Fruit fly (Drosophila melanogaster) whole organism, embryonic: ENCODE measurements around the gene Lamtor4.

Experiments
- BtbVII ChIP-seq: fragments of 200-800 bp; sonication (Bioruptor generic); optimal IDR thresholded peaks from 3 replicates; lab custom pipeline; 2017; ENCODE audit warnings: missing biosample characterization, mild to moderate bottlenecking, missing genetic modification characterization
- CG10147 ChIP-seq: fragments of 200-800 bp; sonication (Bioruptor generic); optimal IDR thresholded peaks from 2 replicates; lab custom pipeline; 2019; ENCODE audit warnings: missing biosample characterization, mild to moderate bottlenecking, missing genetic modification characterization, moderate library complexity
- CG10979 ChIP-seq: fragments of 200-800 bp; sonication (Bioruptor generic); optimal IDR thresholded peaks from 2 replicates; lab custom pipeline; 2018; ENCODE audit warnings: missing biosample characterization, mild to moderate bottlenecking, missing genetic modification characterization, moderate library complexity
- CG12659 ChIP-seq: fragments of 200-800 bp; sonication (Bioruptor generic); optimal IDR thresholded peaks from 3 replicates; lab custom pipeline; 2017; ENCODE audit warnings: mild to moderate bottlenecking, missing biosample characterization, missing genetic modification reagents, missing genetic modification characterization
- CG14014 ChIP-seq: fragments of 200-800 bp; sonication (Bioruptor generic); IDR thresholded peaks from 2 replicates; pipeline ENCODE4 v1.3.6; 2022; ENCODE audit warnings: missing biosample characterization, missing genetic modification characterization
- CG14860 ChIP-seq: fragments of 200-800 bp; sonication (Bioruptor generic); IDR thresholded peaks from 3 replicates; pipeline ENCODE4 v1.3.6; 2022; ENCODE audit warnings: missing biosample characterization, missing genetic modification characterization; ENCODE audit not compliant: partially characterized antibody
- CG17359 ChIP-seq: fragments of 200-800 bp; sonication (Bioruptor generic); optimal IDR thresholded peaks from 3 replicates; lab custom pipeline; 2018; ENCODE audit warnings: missing biosample characterization, mild to moderate bottlenecking, missing genetic modification characterization, moderate library complexity
- CG17612 ChIP-seq: fragments of 200-800 bp; sonication (Bioruptor generic); IDR thresholded peaks from 2 replicates; pipeline ENCODE4 v1.3.6; 2022; ENCODE audit warnings: missing biosample characterization, missing genetic modification characterization
- CG1832 ChIP-seq: fragments of 200-800 bp; sonication (Bioruptor generic); optimal IDR thresholded peaks from 2 replicates; lab custom pipeline; 2017; ENCODE audit warnings: missing biosample characterization, mild to moderate bottlenecking, missing genetic modification characterization, inconsistent platforms
- CG2678 ChIP-seq: fragments of 200-800 bp; sonication (Bioruptor generic); optimal IDR thresholded peaks from 3 replicates; lab custom pipeline; 2019; ENCODE audit warnings: missing biosample characterization, mild to moderate bottlenecking, missing genetic modification characterization, moderate library complexity
- CG3065 ChIP-seq: fragments of 200-800 bp; sonication (Bioruptor generic); optimal IDR thresholded peaks from 2 replicates; lab custom pipeline; 2016; ENCODE audit warnings: missing biosample characterization, missing genetic modification characterization
- CG31365 ChIP-seq: fragments of 200-800 bp; sonication (Bioruptor generic); optimal IDR thresholded peaks from 2 replicates; lab custom pipeline; 2018; ENCODE audit warnings: missing biosample characterization, mild to moderate bottlenecking, missing genetic modification characterization
- CG31441 ChIP-seq: fragments of 200-800 bp; sonication (Bioruptor generic); IDR thresholded peaks from 2 replicates; pipeline ENCODE4 v1.3.6; 2022; ENCODE audit warnings: missing biosample characterization, missing genetic modification characterization
- CG34376 ChIP-seq: fragments of 200-800 bp; sonication (Bioruptor generic); optimal IDR thresholded peaks from 2 replicates; lab custom pipeline; 2018; ENCODE audit warnings: missing biosample characterization, mild to moderate bottlenecking, missing genetic modification characterization
- CG3726 ChIP-seq: fragments of 200-800 bp; sonication (Bioruptor generic); IDR thresholded peaks from 3 replicates; pipeline ENCODE4, ENCODE4 v1.3.6; 2022; ENCODE audit warnings: missing biosample characterization, missing genetic modification characterization
- CG7928 ChIP-seq: fragments of 200-800 bp; sonication (Bioruptor generic); optimal IDR thresholded peaks from 2 replicates; lab custom pipeline; 2017; ENCODE audit warnings: missing biosample characterization, mild to moderate bottlenecking, missing genetic modification characterization
- CG8290 ChIP-seq, 3 experiments: fragments of 200-800 bp; sonication (Bioruptor generic); optimal IDR thresholded peaks; 2 replicates each; lab custom pipeline; 2016 to 2019; ENCODE audit warnings: missing biosample characterization in 3 of 3, missing genetic modification characterization in 3 of 3, mild to moderate bottlenecking in 2 of 3, moderate library complexity in 1 of 3
- CrebB ChIP-seq: fragments of 200-800 bp; sonication (Bioruptor generic); optimal IDR thresholded peaks from 3 replicates; lab custom pipeline; 2018; ENCODE audit warnings: missing biosample characterization, mild to moderate bottlenecking, missing genetic modification characterization
- Dbx ChIP-seq: fragments of 200-800 bp; sonication (Bioruptor generic); IDR thresholded peaks from 3 replicates; pipeline ENCODE4 v1.3.6; 2022; ENCODE audit warnings: missing biosample characterization, missing genetic modification characterization
- Doc3 ChIP-seq: fragments of 200-800 bp; sonication (Bioruptor generic); IDR thresholded peaks from 3 replicates; pipeline ENCODE4 v1.3.6; 2022; ENCODE audit warnings: missing biosample characterization, missing genetic modification characterization; ENCODE audit not compliant: partially characterized antibody
- E2f1 ChIP-seq: fragments of 200-800 bp; sonication (Bioruptor generic); IDR thresholded peaks from 2 replicates; pipeline ENCODE4 v1.3.6; 2022; ENCODE audit warnings: missing biosample characterization, missing genetic modification characterization
- Ets65A ChIP-seq: fragments of 200-800 bp; sonication (Bioruptor generic); peaks from one replicate; lab custom pipeline; 2016; ENCODE audit warnings: missing biosample characterization, missing genetic modification characterization
- Ets97D ChIP-seq: fragments of 200-800 bp; sonication (Bioruptor generic); optimal IDR thresholded peaks from 3 replicates; lab custom pipeline; 2016; ENCODE audit warnings: missing biosample characterization, missing genetic modification characterization
- Fer2 ChIP-seq: fragments of 200-800 bp; sonication (Bioruptor generic); optimal IDR thresholded peaks from 2 replicates; lab custom pipeline; 2018; ENCODE audit warnings: missing biosample characterization, mild to moderate bottlenecking, missing genetic modification characterization, moderate library complexity
- Med ChIP-seq: fragments of 200-800 bp; sonication (Bioruptor generic); peaks from one replicate; lab custom pipeline; 2016; ENCODE audit warnings: missing biosample characterization, missing genetic modification characterization, mild to moderate bottlenecking, inconsistent platforms, moderate library complexity
- Mrtf ChIP-seq: fragments of 200-800 bp; sonication (Bioruptor generic); IDR thresholded peaks from 3 replicates; pipeline ENCODE4 v1.3.6; 2022; ENCODE audit warnings: missing biosample characterization, missing genetic modification characterization
- Nf-YA ChIP-seq: fragments of 200-800 bp; sonication (Bioruptor generic); IDR thresholded peaks from 2 replicates; pipeline ENCODE4 v1.3.6; 2022; ENCODE audit warnings: missing biosample characterization, missing genetic modification characterization
- Ssrp ChIP-seq: fragments of 200-800 bp; sonication (Bioruptor generic); optimal IDR thresholded peaks from 2 replicates; lab custom pipeline; 2018; ENCODE audit warnings: missing biosample characterization, mild to moderate bottlenecking, missing genetic modification characterization, moderate library complexity
- Usf ChIP-seq: fragments of 200-800 bp; sonication (Bioruptor generic); optimal IDR thresholded peaks from 2 replicates; lab custom pipeline; 2017; ENCODE audit warnings: missing genotype, missing biosample characterization, missing genetic modification characterization
- Xrp1 ChIP-seq: fragments of 200-800 bp; sonication (Bioruptor generic); IDR thresholded peaks from 2 replicates; pipeline ENCODE4 v1.3.6; 2022; ENCODE audit warnings: missing biosample characterization, missing genetic modification characterization
- al ChIP-seq: fragments of 200-800 bp; sonication (Bioruptor generic); IDR thresholded peaks from 2 replicates; pipeline ENCODE4 v1.3.6; 2022; ENCODE audit warnings: missing biosample characterization, missing genetic modification characterization
- ash1 ChIP-seq: fragments of 200-800 bp; sonication (Bioruptor generic); optimal IDR thresholded peaks from 2 replicates; lab custom pipeline; 2018; ENCODE audit warnings: missing biosample characterization, mild to moderate bottlenecking, missing genetic modification characterization
- bigmax ChIP-seq: fragments of 200-800 bp; sonication (Bioruptor generic); optimal IDR thresholded peaks from 2 replicates; lab custom pipeline; 2018; ENCODE audit warnings: missing biosample characterization, mild to moderate bottlenecking, missing genetic modification characterization
- btn ChIP-seq: fragments of 200-800 bp; sonication (Bioruptor generic); optimal IDR thresholded peaks from 2 replicates; lab custom pipeline; 2016; ENCODE audit warnings: missing biosample characterization, missing genetic modification characterization
- chm ChIP-seq: fragments of 200-800 bp; sonication (Bioruptor generic); IDR thresholded peaks from 2 replicates; pipeline ENCODE4 v1.3.6; 2022; ENCODE audit warnings: missing biosample characterization, missing genetic modification characterization
- ci ChIP-seq: fragments of 200-800 bp; sonication (Bioruptor generic); IDR thresholded peaks from 3 replicates; pipeline ENCODE4 v1.3.6; 2022; ENCODE audit warnings: missing biosample characterization, missing genetic modification characterization
- crol ChIP-seq: fragments of 200-800 bp; sonication (Bioruptor generic); IDR thresholded peaks from 2 replicates; pipeline ENCODE4 v1.3.6; 2022; ENCODE audit warnings: missing biosample characterization, missing genetic modification characterization
- ham ChIP-seq: fragments of 200-800 bp; sonication (Bioruptor generic); IDR thresholded peaks from 2 replicates; pipeline ENCODE4 v1.3.6; 2022; ENCODE audit warnings: missing biosample characterization, missing genetic modification characterization
- lilli ChIP-seq: fragments of 200-800 bp; sonication (Bioruptor generic); optimal IDR thresholded peaks from 3 replicates; lab custom pipeline; 2016; ENCODE audit warnings: missing biosample characterization, missing genetic modification characterization
- maf-S ChIP-seq: fragments of 200-800 bp; sonication (Bioruptor generic); optimal IDR thresholded peaks from 2 replicates; lab custom pipeline; 2016; ENCODE audit warnings: missing biosample characterization, missing genetic modification characterization
- mam ChIP-seq: fragments of 200-800 bp; sonication (Bioruptor generic); optimal IDR thresholded peaks from 3 replicates; lab custom pipeline; 2016; ENCODE audit warnings: missing biosample characterization, missing genetic modification characterization
- peb ChIP-seq: fragments of 200-800 bp; sonication (Bioruptor generic); IDR thresholded peaks from 2 replicates; pipeline ENCODE4 v1.3.6; 2022; ENCODE audit warnings: missing biosample characterization, missing genetic modification characterization
- pita ChIP-seq: fragments of 200-800 bp; sonication (Bioruptor generic); optimal IDR thresholded peaks from 2 replicates; lab custom pipeline; 2017; ENCODE audit warnings: missing biosample characterization, mild to moderate bottlenecking, missing genetic modification characterization
- pum ChIP-seq: fragments of 200-800 bp; sonication (Bioruptor generic); optimal IDR thresholded peaks from 2 replicates; lab custom pipeline; 2016; ENCODE audit warnings: missing biosample characterization, missing genetic modification characterization
- sna ChIP-seq: fragments of 200-800 bp; sonication (Bioruptor generic); IDR thresholded peaks from 2 replicates; pipeline ENCODE4 v1.3.6; 2022; ENCODE audit warnings: missing biosample characterization, missing genetic modification characterization; ENCODE audit not compliant: partially characterized antibody
- so ChIP-seq: fragments of 200-800 bp; sonication (Bioruptor generic); IDR thresholded peaks from 3 replicates; pipeline ENCODE4 v1.3.6; 2022; ENCODE audit warnings: missing biosample characterization, missing genetic modification characterization
- sqz ChIP-seq: fragments of 200-800 bp; sonication (Bioruptor generic); optimal IDR thresholded peaks from 3 replicates; lab custom pipeline; 2018; ENCODE audit warnings: missing biosample characterization, mild to moderate bottlenecking, missing genetic modification characterization
- sr ChIP-seq: fragments of 200-800 bp; sonication (Bioruptor generic); IDR thresholded peaks from 3 replicates; pipeline ENCODE4 v1.3.6; 2022; ENCODE audit warnings: missing biosample characterization, missing genetic modification characterization
- stc ChIP-seq: fragments of 200-800 bp; sonication (Bioruptor generic); IDR thresholded peaks from 2 replicates; pipeline ENCODE4 v1.3.6; 2022; ENCODE audit warnings: missing biosample characterization, missing genetic modification characterization
- tin ChIP-seq: fragments of 200-800 bp; sonication (Bioruptor generic); optimal IDR thresholded peaks from 3 replicates; lab custom pipeline; 2016; ENCODE audit warnings: missing biosample characterization, missing genetic modification characterization
- tx ChIP-seq: fragments of 200-800 bp; sonication (Bioruptor generic); optimal IDR thresholded peaks from 2 replicates; lab custom pipeline; 2016; ENCODE audit warnings: missing biosample characterization, missing genetic modification characterization

Gene Lamtor4

dm6 chr3L:3935567-3936207 lies 39.0 kb downstream of the Lamtor4 start, which contains the start of gene Eip63F-1 (continued):
- TF ChIP-seq CG1832 (GFP tag; lab: Kevin White, UChicago) (no peak), pita (GFP tag; lab: Kevin White, UChicago) (no peak), tin (peak; percentile 55), sr (GFP tag; lab: Robert Waterston, UW) (peak; percentile 76), al (GFP tag; lab: Robert Waterston, UW) (peak; percentile 54; the same call in 1 of the 2 replicates), Doc3 (no peak), CG10147 (GFP tag; lab: Kevin White, UChicago) (peak; percentile 78), CG31365 (tag; lab: Kevin White, UChicago) (no peak), btn (GFP tag; lab: Kevin White, UChicago) (no peak), Nf-YA (no peak), CG3726 (no peak), mam (GFP tag; lab: Kevin White, UChicago) (no peak), stc (GFP tag; lab: Robert Waterston, UW) (no peak), CG12659 (GFP tag; lab: Kevin White, UChicago) (peak; percentile 67), ham (GFP tag; lab: Robert Waterston, UW) (no peak), ash1 (no peak), ci (no peak), CG14860 (GFP tag; lab: Robert Waterston, UW) (no peak), tx (no peak), pum (no peak), CG7928 (GFP tag; lab: Kevin White, UChicago) (no peak), Ets97D (no peak), CG10979 (tag; lab: Kevin White, UChicago) (peak; percentile 66), BtbVII (GFP tag; lab: Kevin White, UChicago) (peak; percentile 43), sqz (GFP tag; lab: Kevin White, UChicago) (no peak), bigmax (GFP tag; lab: Kevin White, UChicago) (no peak), CrebB (no peak), CG3065 (GFP tag; lab: Kevin White, UChicago) (no peak), CG2678 (tag; lab: Kevin White, UChicago) (peak; percentile 86), Xrp1 (GFP tag; lab: Robert Waterston, UW) (peak; percentile 19; the same call in 1 of the 2 replicates), crol (GFP tag; lab: Robert Waterston, UW) (no peak), CG8290 (GFP tag; optimal IDR thresholded peaks at IDR 0.05; lab: Kevin White, UChicago) (no peak), CG8290 (tag; optimal IDR thresholded peaks at IDR 0.05; lab: Kevin White, UChicago) (peak in 1 of 2 experiments; percentile 71), Ets65A (GFP tag; lab: Kevin White, UChicago) (peak; percentile 63), E2f1 (GFP tag; lab: Robert Waterston, UW) (no peak), CG17612 (GFP tag; lab: Robert Waterston, UW) (no peak), Dbx (GFP tag; lab: Robert Waterston, UW) (no peak), Ssrp (tag; lab: Kevin White, UChicago) (peak; percentile 71), Fer2 (tag; lab: Kevin White, UChicago) (no peak), sna (GFP tag; lab: Robert Waterston, UW) (no peak), Usf (GFP tag; lab: Kevin White, UChicago) (peak; percentile 45), Mrtf (GFP tag; lab: Robert Waterston, UW) (no peak), so (GFP tag; lab: Robert Waterston, UW) (0 out of 3 replicates have a peak, but pooled peaks have one; percentile 12), Med (GFP tag; lab: Kevin White, UChicago) (peak; percentile 86), maf-S (GFP tag; lab: Kevin White, UChicago) (no peak), peb (GFP tag; lab: Robert Waterston, UW) (no peak), lilli (peak; percentile 39), CG31441 (GFP tag; lab: Robert Waterston, UW) (peak; percentile 61), chm (no peak), CG17359 (peak; percentile 65), CG34376 (GFP tag; lab: Kevin White, UChicago) (peak; percentile 22), CG14014 (GFP tag; lab: Robert Waterston, UW) (peak; percentile 29; the same call in 1 of the 2 replicates)
